Fruit fly (Drosophila melanogaster): Measurements from ENCODE around the gene Pitslre.

The Pitslre gene

dm6 chr3L:20771001-20771890 is at the start of gene Pitslre, which contains the start of gene CG4042 (continued):
- TF ChIP-seq CG14710 (tag; optimal IDR thresholded peaks at IDR 0.05) (peak; percentile 37), Fer1 (GFP tag; optimal IDR thresholded peaks at IDR 0.05) (peak; percentile 47), Ravus (GFP tag; IDR thresholded peaks at IDR 0.05) (no peak), bsh (GFP tag; optimal IDR thresholded peaks at IDR 0.05) (peak in 1 of 2 experiments; percentile 5), twi (tag; optimal IDR thresholded peaks at IDR 0.05) (no peak), Side (GFP tag; optimal IDR thresholded peaks at IDR 0.05) (no peak)

- TF ChIP-seq slou (GFP tag; optimal IDR thresholded peaks at IDR 0.05) (no peak), CG17802 (tag; optimal IDR thresholded peaks at IDR 0.05) (no peak), CG9609 (GFP tag; optimal IDR thresholded peaks at IDR 0.05) (no peak), gt (GFP tag; IDR thresholded peaks at IDR 0.05) (no peak), ash1 (GFP tag; optimal IDR thresholded peaks at IDR 0.05) (no peak), disco-r (GFP tag; optimal IDR thresholded peaks at IDR 0.05) (no peak), tio (GFP tag; optimal IDR thresholded peaks at IDR 0.05) (no peak), otp (GFP tag; IDR thresholded peaks at IDR 0.05) (no peak), salm (tag; optimal IDR thresholded peaks at IDR 0.05) (no peak)
Observed at dm6 chr3L:20729415-20729814, 41.9 kb upstream of the Pitslre start.

dm6 chr3L:20730323-20731238 is 40.7 kb upstream of the Pitslre start, which contains the start of gene CG13252:
TSS of gene CG13252 (plus strand) at chr3L:20730591.
- TF ChIP-seq z (GFP tag; IDR thresholded peaks at IDR 0.05) (0 out of 3 replicates have a peak, but pooled peaks have one; percentile 54), YL-1 (GFP tag; optimal IDR thresholded peaks at IDR 0.05) (peak; percentile 3), CG15514 (GFP tag; optimal IDR thresholded peaks at IDR 0.05) (no peak), Opbp (GFP tag; IDR thresholded peaks at IDR 0.05; ENCODE audit: partially characterized antibody) (no peak), sr (GFP tag; IDR thresholded peaks at IDR 0.05) (no peak), CG7928 (GFP tag; optimal IDR thresholded peaks at IDR 0.05) (no peak), gcm2 (GFP tag; optimal IDR thresholded peaks at IDR 0.05) (no peak), knrl (GFP tag; IDR thresholded peaks at IDR 0.05; ENCODE audit: partially characterized antibody) (no peak), scrt (GFP tag; optimal IDR thresholded peaks at IDR 0.05) (no peak), CG9609 (GFP tag; optimal IDR thresholded peaks at IDR 0.05) (no peak), CG9817 (tag; optimal IDR thresholded peaks at IDR 0.05) (peak; percentile 4), PHDP (tag; optimal IDR thresholded peaks at IDR 0.05) (peak; percentile 38), MTF-1 (GFP tag; optimal IDR thresholded peaks at IDR 0.05; ENCODE audit: borderline replicate concordance) (peak; percentile 29), CG2129 (GFP tag; IDR thresholded peaks at IDR 0.05; ENCODE audit: partially characterized antibody) (no peak), ab (GFP tag; optimal IDR thresholded peaks at IDR 0.05) (no peak), Eip74EF (GFP tag; optimal IDR thresholded peaks at IDR 0.05) (no peak), Dp (GFP tag; optimal IDR thresholded peaks at IDR 0.05) (no peak), gem (tag; optimal IDR thresholded peaks at IDR 0.05) (peak; percentile 11), kni (GFP tag; optimal IDR thresholded peaks at IDR 0.05) (peak; percentile 77), eve (GFP tag; optimal IDR thresholded peaks at IDR 0.05) (peak in 1 of 2 experiments; percentile 57), CG10274 (GFP tag; optimal IDR thresholded peaks at IDR 0.05) (no peak), Fer2 (tag; optimal IDR thresholded peaks at IDR 0.05) (no peak), fd96Cb (tag; optimal IDR thresholded peaks at IDR 0.05) (no peak), lola (GFP tag; optimal IDR thresholded peaks at IDR 0.05) (no peak), Doc2 (GFP tag; IDR thresholded peaks at IDR 0.05) (no peak), zfh1 (GFP tag; IDR thresholded peaks at IDR 0.05) (no peak), CG7745 (tag; optimal IDR thresholded peaks at IDR 0.05) (no peak), BtbVII (GFP tag; optimal IDR thresholded peaks at IDR 0.05) (peak; percentile 35), CG1529 (GFP tag; optimal IDR thresholded peaks at IDR 0.05) (no peak)

Data from whole organism, embryonic.